Fruit fly (Drosophila melanogaster) whole organism, embryonic: Measurements from ENCODE around the gene CG31792.
A peak's percentile ranks its signal among the peaks of the same experiment; 100 is the strongest.

ENCODE experiments used
- Adf1 ChIP-seq: fragments of 200-800 bp; sonication (Bioruptor generic); IDR thresholded peaks from 2 replicates; pipeline ENCODE4 v1.3.6; 2022; ENCODE audit warnings: missing biosample characterization, missing genetic modification characterization
- Atf-2 ChIP-seq: fragments of 200-800 bp; sonication (Bioruptor generic); optimal IDR thresholded peaks from 2 replicates; lab custom pipeline; 2016; ENCODE audit warnings: missing biosample characterization, missing genetic modification characterization
- CG10147 ChIP-seq: fragments of 200-800 bp; sonication (Bioruptor generic); optimal IDR thresholded peaks from 2 replicates; lab custom pipeline; 2019; ENCODE audit warnings: missing biosample characterization, mild to moderate bottlenecking, missing genetic modification characterization, moderate library complexity
- CG1024 ChIP-seq: fragments of 200-800 bp; sonication (Bioruptor generic); IDR thresholded peaks from 2 replicates; pipeline ENCODE4 v1.3.6; 2022; ENCODE audit warnings: missing biosample characterization, missing genetic modification characterization
- CG10267 ChIP-seq: fragments of 200-800 bp; sonication (Bioruptor generic); optimal IDR thresholded peaks from 2 replicates; lab custom pipeline; 2018; ENCODE audit warnings: missing biosample characterization, mild to moderate bottlenecking, missing genetic modification characterization, moderate library complexity
- CG11093 ChIP-seq: fragments of 200-800 bp; sonication (Bioruptor generic); IDR thresholded peaks from 3 replicates; pipeline ENCODE4 v1.3.6; 2022; ENCODE audit warnings: missing biosample characterization, missing genetic modification characterization
- CG1233 ChIP-seq: fragments of 200-800 bp; sonication (Bioruptor generic); optimal IDR thresholded peaks from 4 replicates; lab custom pipeline; 2018; ENCODE audit warnings: missing biosample characterization, mild to moderate bottlenecking, missing genetic modification characterization
- CG13123 ChIP-seq: fragments of 200-800 bp; sonication (Bioruptor generic); optimal IDR thresholded peaks from 2 replicates; lab custom pipeline; 2016; ENCODE audit warnings: missing biosample characterization, missing genetic modification characterization
- CG15011 ChIP-seq: fragments of 200-800 bp; sonication (Bioruptor generic); optimal IDR thresholded peaks from 3 replicates; lab custom pipeline; 2018; ENCODE audit warnings: missing biosample characterization, mild to moderate bottlenecking, missing genetic modification characterization
- CG15601 ChIP-seq: fragments of 200-800 bp; sonication (Bioruptor generic); optimal IDR thresholded peaks from 3 replicates; lab custom pipeline; 2019; ENCODE audit warnings: missing biosample characterization, mild to moderate bottlenecking, missing genetic modification characterization, moderate library complexity
- CG17359 ChIP-seq: fragments of 200-800 bp; sonication (Bioruptor generic); optimal IDR thresholded peaks from 3 replicates; lab custom pipeline; 2018; ENCODE audit warnings: missing biosample characterization, mild to moderate bottlenecking, missing genetic modification characterization, moderate library complexity
- CG17361 ChIP-seq: fragments of 200-800 bp; sonication (Bioruptor generic); IDR thresholded peaks from 3 replicates; pipeline ENCODE4 v1.3.6; 2022; ENCODE audit warnings: missing biosample characterization, missing genetic modification characterization
- CG17612 ChIP-seq: fragments of 200-800 bp; sonication (Bioruptor generic); IDR thresholded peaks from 2 replicates; pipeline ENCODE4 v1.3.6; 2022; ENCODE audit warnings: missing biosample characterization, missing genetic modification characterization
- CG17802 ChIP-seq: fragments of 200-800 bp; sonication (Bioruptor generic); optimal IDR thresholded peaks from 2 replicates; lab custom pipeline; 2018; ENCODE audit warnings: missing biosample characterization, mild to moderate bottlenecking, missing genetic modification characterization, moderate library complexity
- CG1792 ChIP-seq: fragments of 200-800 bp; sonication (Bioruptor generic); optimal IDR thresholded peaks from 2 replicates; lab custom pipeline; 2016; ENCODE audit warnings: missing biosample characterization, missing genetic modification characterization
- CG18262 ChIP-seq: fragments of 200-800 bp; optimal IDR thresholded peaks from 3 replicates; lab custom pipeline; 2019; ENCODE audit warnings: missing biosample characterization, mild to moderate bottlenecking, missing genetic modification characterization, moderate library complexity
- CG2678 ChIP-seq: fragments of 200-800 bp; sonication (Bioruptor generic); optimal IDR thresholded peaks from 3 replicates; lab custom pipeline; 2019; ENCODE audit warnings: missing biosample characterization, mild to moderate bottlenecking, missing genetic modification characterization, moderate library complexity
- CG3995 ChIP-seq: fragments of 200-800 bp; sonication (Bioruptor generic); optimal IDR thresholded peaks from 3 replicates; lab custom pipeline; 2016; ENCODE audit warnings: missing biosample characterization, missing genetic modification characterization
- CG4424 ChIP-seq: fragments of 200-800 bp; sonication (Bioruptor generic); optimal IDR thresholded peaks from 3 replicates; lab custom pipeline; 2016; ENCODE audit warnings: missing biosample characterization, missing genetic modification characterization
- CG6654 ChIP-seq: fragments of 200-800 bp; sonication (Bioruptor generic); optimal IDR thresholded peaks from 2 replicates; lab custom pipeline; 2017; ENCODE audit warnings: missing biosample characterization, mild to moderate bottlenecking, missing genetic modification characterization
- CG7372 ChIP-seq: fragments of 200-800 bp; sonication (Bioruptor generic); IDR thresholded peaks from 2 replicates; pipeline ENCODE4 v1.3.6; 2022; ENCODE audit warnings: missing biosample characterization, missing genetic modification characterization
- CG7987 ChIP-seq: fragments of 200-800 bp; sonication (Bioruptor generic); optimal IDR thresholded peaks from 2 replicates; lab custom pipeline; 2018; ENCODE audit warnings: missing biosample characterization, mild to moderate bottlenecking, missing genetic modification characterization, moderate library complexity
- CG9215 ChIP-seq: fragments of 200-800 bp; sonication (Bioruptor generic); IDR thresholded peaks from 2 replicates; pipeline ENCODE4 v1.3.6; 2022; ENCODE audit warnings: missing biosample characterization, missing genetic modification characterization
- CG9437 ChIP-seq: fragments of 200-800 bp; sonication (Bioruptor generic); optimal IDR thresholded peaks from 2 replicates; lab custom pipeline; 2018; ENCODE audit warnings: missing biosample characterization, mild to moderate bottlenecking, missing genetic modification characterization
- CrebB ChIP-seq: fragments of 200-800 bp; sonication (Bioruptor generic); optimal IDR thresholded peaks from 3 replicates; lab custom pipeline; 2018; ENCODE audit warnings: missing biosample characterization, mild to moderate bottlenecking, missing genetic modification characterization
- E2f2 ChIP-seq: fragments of 200-800 bp; sonication (Bioruptor generic); IDR thresholded peaks from 2 replicates; pipeline ENCODE4 v1.3.6; 2022; ENCODE audit warnings: missing biosample characterization, missing genetic modification characterization
- H15 ChIP-seq: fragments of 200-800 bp; sonication (Bioruptor generic); IDR thresholded peaks from 3 replicates; pipeline ENCODE4 v1.3.6; 2022; ENCODE audit warnings: missing biosample characterization, missing genetic modification characterization
- HLH54F ChIP-seq: fragments of 200-800 bp; sonication (Bioruptor generic); optimal IDR thresholded peaks from 3 replicates; lab custom pipeline; 2016; ENCODE audit warnings: missing biosample characterization, missing genetic modification characterization
- Hsf ChIP-seq: fragments of 200-800 bp; sonication (Bioruptor generic); optimal IDR thresholded peaks from 3 replicates; lab custom pipeline; 2016; ENCODE audit warnings: missing biosample characterization, missing genetic modification characterization
- Mad ChIP-seq: fragments of 200-800 bp; sonication (Bioruptor generic); optimal IDR thresholded peaks from 2 replicates; lab custom pipeline; 2016; ENCODE audit warnings: missing biosample characterization, missing genetic modification characterization
- Myb ChIP-seq: fragments of 200-800 bp; sonication (Bioruptor generic); optimal IDR thresholded peaks from 2 replicates; lab custom pipeline; 2016; ENCODE audit warnings: missing biosample characterization, missing genetic modification characterization
- Poxn ChIP-seq: fragments of 200-800 bp; sonication (Bioruptor generic); IDR thresholded peaks from 2 replicates; pipeline ENCODE4 v1.3.6; 2022; ENCODE audit warnings: missing biosample characterization, missing genetic modification characterization
- Taf1 ChIP-seq: fragments of 200-800 bp; sonication (Bioruptor generic); IDR thresholded peaks from 2 replicates; pipeline ENCODE4 v1.3.6; 2022; ENCODE audit warnings: missing biosample characterization, missing genetic modification characterization
- Xbp1 ChIP-seq: fragments of 200-800 bp; sonication (Bioruptor generic); optimal IDR thresholded peaks from 3 replicates; lab custom pipeline; 2016; ENCODE audit warnings: missing biosample characterization, mild to moderate bottlenecking, missing genetic modification characterization
- cato ChIP-seq: fragments of 200-800 bp; sonication (Bioruptor generic); optimal IDR thresholded peaks from 2 replicates; lab custom pipeline; 2016; ENCODE audit warnings: missing biosample characterization, missing genetic modification characterization, borderline replicate concordance
- chm ChIP-seq: fragments of 200-800 bp; sonication (Bioruptor generic); IDR thresholded peaks from 2 replicates; pipeline ENCODE4 v1.3.6; 2022; ENCODE audit warnings: missing biosample characterization, missing genetic modification characterization
- dpn ChIP-seq, 2 experiments: fragments of 200-800 bp; sonication (Bioruptor generic); optimal IDR thresholded peaks; 3 replicates each; lab custom pipeline; 2016; ENCODE audit warnings: missing biosample characterization in 2 of 2, missing genetic modification characterization in 2 of 2
- fu2 ChIP-seq: fragments of 200-800 bp; sonication (Bioruptor generic); optimal IDR thresholded peaks from 2 replicates; lab custom pipeline; 2016; ENCODE audit warnings: missing biosample characterization, missing genetic modification characterization
- hbn ChIP-seq: fragments of 200-800 bp; sonication (Bioruptor generic); IDR thresholded peaks from 2 replicates; pipeline ENCODE4 v1.3.6; 2022; ENCODE audit warnings: missing biosample characterization, missing genetic modification characterization; ENCODE audit not compliant: partially characterized antibody
- kni ChIP-seq: fragments of 200-800 bp; sonication (Bioruptor generic); optimal IDR thresholded peaks from 3 replicates; lab custom pipeline; 2017; ENCODE audit warnings: mild to moderate bottlenecking, missing biosample characterization, missing genetic modification reagents, missing genetic modification characterization
- lmd ChIP-seq: fragments of 200-800 bp; sonication (Bioruptor generic); IDR thresholded peaks from 2 replicates; pipeline ENCODE4 v1.3.6; 2022; ENCODE audit warnings: missing biosample characterization, missing genetic modification characterization
- lola ChIP-seq, 3 experiments: fragments of >200 bp in 2 of 3; fragments of 200-800 bp in 1 of 3; sonication (Bioruptor generic) in 1 of 3; optimal IDR thresholded peaks; 2 replicates each; lab custom pipeline; 2017 to 2019; ENCODE audit warnings: missing biosample characterization in 3 of 3, missing genetic modification characterization in 3 of 3, mild to moderate bottlenecking in 1 of 3, moderate library complexity in 1 of 3
- maf-S ChIP-seq: fragments of 200-800 bp; sonication (Bioruptor generic); optimal IDR thresholded peaks from 2 replicates; lab custom pipeline; 2016; ENCODE audit warnings: missing biosample characterization, missing genetic modification characterization
- mam ChIP-seq: fragments of 200-800 bp; sonication (Bioruptor generic); optimal IDR thresholded peaks from 3 replicates; lab custom pipeline; 2016; ENCODE audit warnings: missing biosample characterization, missing genetic modification characterization
- pan ChIP-seq, 4 experiments: fragments of >200 bp in 3 of 4; fragments of 200-800 bp in 1 of 4; sonication (Bioruptor generic) in 1 of 4; optimal IDR thresholded peaks in 3 of 4; IDR thresholded peaks in 1 of 4; 2 replicates each; pipeline versions ENCODE4 v1.3.6 to Lab custom; 2017 to 2022; ENCODE audit warnings: missing biosample characterization in 2 of 4, missing genetic modification characterization in 2 of 4, mixed read lengths in 1 of 4
- phol ChIP-seq: fragments of 200-800 bp; sonication (Bioruptor generic); optimal IDR thresholded peaks from 3 replicates; lab custom pipeline; 2018; ENCODE audit warnings: missing biosample characterization, mild to moderate bottlenecking, missing genetic modification characterization, moderate library complexity
- sd ChIP-seq: fragments of 200-800 bp; sonication (Bioruptor generic); optimal IDR thresholded peaks from 3 replicates; lab custom pipeline; 2018; ENCODE audit warnings: missing biosample characterization, mild to moderate bottlenecking, missing genetic modification characterization, moderate library complexity
- sens ChIP-seq: fragments of 200-800 bp; sonication (Bioruptor generic); peaks from one replicate; lab custom pipeline; 2016; ENCODE audit warnings: missing biosample characterization, missing genetic modification characterization
- tgo ChIP-seq: fragments of 200-800 bp; sonication (Bioruptor generic); IDR thresholded peaks from 3 replicates; pipeline ENCODE4 v1.3.6; 2022; ENCODE audit warnings: missing biosample characterization, missing genetic modification characterization
- unpg ChIP-seq: fragments of 200-800 bp; sonication (Bioruptor generic); optimal IDR thresholded peaks from 3 replicates; lab custom pipeline; 2018; ENCODE audit warnings: missing biosample characterization, mild to moderate bottlenecking, missing genetic modification characterization, moderate library complexity
- wor ChIP-seq: fragments of 200-800 bp; sonication (Bioruptor generic); IDR thresholded peaks from 2 replicates; pipeline ENCODE4 v1.3.6; 2022; ENCODE audit warnings: missing biosample characterization, missing genetic modification characterization

Gene CG31792

dm6 chr2L:19019160-19019592 lies 21.9 kb downstream of the CG31792 start (continued):
- TF ChIP-seq Mad (GFP tag; lab: Kevin White, UChicago), result no peak
- TF ChIP-seq CrebB (tag; lab: Kevin White, UChicago), result no peak
- TF ChIP-seq CG7372 (GFP tag; lab: Robert Waterston, UW), result no peak
- peak; percentile 23 for TF ChIP-seq Hsf (GFP tag; lab: Kevin White, UChicago)
- TF ChIP-seq Atf-2 (GFP tag; lab: Kevin White, UChicago), result no peak
- peak; percentile 70; the same call in 2 of the 3 replicates for TF ChIP-seq CG17361 (GFP tag; lab: Robert Waterston, UW)
- peak; percentile 33; the same call in 1 of the 2 replicates for TF ChIP-seq CG9215 (GFP tag; lab: Robert Waterston, UW)
- no peak for TF ChIP-seq wor (GFP tag; lab: Robert Waterston, UW)
- TF ChIP-seq Xbp1 (GFP tag; lab: Kevin White, UChicago), result peak; percentile 9
- TF ChIP-seq maf-S (GFP tag; lab: Kevin White, UChicago), result no peak
- TF ChIP-seq CG17802, result no peak
- TF ChIP-seq CG9437, result peak; percentile 47
- TF ChIP-seq dpn (GFP tag; optimal IDR thresholded peaks at IDR 0.05; lab: Kevin White, UChicago), result peak in 1 of 2 experiments; percentile 18
- peak in 1 of 3 experiments; percentile 15 for TF ChIP-seq lola (GFP tag; optimal IDR thresholded peaks at IDR 0.05; lab: Kevin White, UChicago)
- TF ChIP-seq CG17612 (GFP tag; lab: Robert Waterston, UW), result 0 out of 2 replicates have a peak, but pooled peaks have one; percentile 6
- TF ChIP-seq lmd (GFP tag; lab: Robert Waterston, UW), result 0 out of 2 replicates have a peak, but pooled peaks have one; percentile 3
- TF ChIP-seq Poxn (GFP tag; lab: Robert Waterston, UW), result no peak
- TF ChIP-seq phol (tag; lab: Kevin White, UChicago), result peak; percentile 31
- no peak for TF ChIP-seq kni (GFP tag; lab: Kevin White, UChicago)
- peak; percentile 14 for TF ChIP-seq CG10267 (tag; lab: Kevin White, UChicago)
- TF ChIP-seq CG17359, result no peak
- TF ChIP-seq unpg (GFP tag; lab: Kevin White, UChicago), result no peak
- TF ChIP-seq Myb (GFP tag; lab: Kevin White, UChicago), result no peak
- TF ChIP-seq CG4424, result peak; percentile 35
- no peak for TF ChIP-seq CG3995
- no peak for TF ChIP-seq chm (GFP tag; lab: Robert Waterston, UW)
- TF ChIP-seq sens, result peak; percentile 84
- no peak for TF ChIP-seq cato
- peak; percentile 52 for TF ChIP-seq CG18262 (tag; lab: Kevin White, UChicago)
- TF ChIP-seq H15 (GFP tag; lab: Robert Waterston, UW), result no peak
- TF ChIP-seq CG1233 (GFP tag; lab: Kevin White, UChicago), result peak; percentile 37
- TF ChIP-seq fu2 (GFP tag; lab: Kevin White, UChicago), result no peak
- TF ChIP-seq CG11093 (GFP tag; lab: Robert Waterston, UW), result no peak
- no peak for TF ChIP-seq CG1024 (GFP tag; lab: Robert Waterston, UW)
- TF ChIP-seq mam (GFP tag; lab: Kevin White, UChicago), result peak; percentile 44
- TF ChIP-seq CG15601 (tag; lab: Kevin White, UChicago), result no peak
- no peak for TF ChIP-seq CG1792
- peak; percentile 10 for TF ChIP-seq CG15011
- TF ChIP-seq CG7987 (GFP tag; lab: Kevin White, UChicago), result no peak
- TF ChIP-seq CG13123 (GFP tag; lab: Kevin White, UChicago), result no peak
- TF ChIP-seq sd, result no peak
- TF ChIP-seq E2f2, result no peak
- peak; percentile 28 for TF ChIP-seq HLH54F (GFP tag; lab: Kevin White, UChicago)
- peak; percentile 41 for TF ChIP-seq CG10147
- TF ChIP-seq hbn (GFP tag; lab: Robert Waterston, UW), result no peak
- TF ChIP-seq pan (optimal IDR thresholded peaks at IDR 0.05; lab: Kevin White, UChicago), result no peak
- TF ChIP-seq pan (GFP tag; optimal IDR thresholded peaks at IDR 0.05 in 1 of 2, IDR thresholded peaks at IDR 0.05 in 1 of 2), result no peak
- TF ChIP-seq CG6654 (GFP tag; lab: Kevin White, UChicago), result no peak
- no peak for TF ChIP-seq Adf1
- TF ChIP-seq Taf1 (GFP tag; lab: Robert Waterston, UW), result no peak
- TF ChIP-seq tgo (GFP tag; lab: Robert Waterston, UW), result no peak
- TF ChIP-seq CG2678, result peak; percentile 71
